Worm (Caenorhabditis elegans) whole organism, L4 larva: ENCODE measurements around the gene Y57G11C.14.

Source experiments
- F37D6.2 ChIP-seq: sonication (generic microtip); optimal IDR thresholded peaks from 2 replicates; lab custom pipeline; 2016; ENCODE audit warnings: mild to moderate bottlenecking, missing genetic modification characterization, missing compliant biosample characterization
- R02D3.7 ChIP-seq: fragments of 150-350 bp; sonication (generic microtip); optimal IDR thresholded peaks from 3 replicates; lab custom pipeline; 2014; ENCODE audit warnings: missing biosample characterization, missing genetic modification characterization
- Y48G9A.11 ChIP-seq: fragments of 200-800 bp; sonication (Bioruptor generic); IDR thresholded peaks from 2 replicates; pipeline ENCODE4 v1.3.6; 2022; ENCODE audit warnings: missing genetic modification reagents, missing genetic modification characterization, missing compliant biosample characterization
- ZK546.5 ChIP-seq, 2 experiments: sonication (generic microtip); optimal IDR thresholded peaks; 2 replicates each; lab custom pipeline; 2017; ENCODE audit warnings: missing biosample characterization in 2 of 2, missing genetic modification characterization in 2 of 2
- aha-1 ChIP-seq: fragments of 150-350 bp; peaks from one replicate; lab custom pipeline; 2014; ENCODE audit warnings: missing biosample characterization, missing genetic modification characterization
- ama-1 ChIP-seq: fragments of 150-350 bp; optimal IDR thresholded peaks from 2 replicates; lab custom pipeline; 2014; ENCODE audit warnings: inconsistent platforms, mixed read lengths
- arid-1 ChIP-seq: fragments of 200-800 bp; sonication (Bioruptor generic); conservative IDR thresholded peaks from 2 replicates; pipeline ENCODE4 v1.3.6; 2022; ENCODE audit warnings: missing genetic modification reagents, missing genetic modification characterization, missing compliant biosample characterization
- ces-1 ChIP-seq: fragments of 150-350 bp; sonication (generic microtip); optimal IDR thresholded peaks from 4 replicates; lab custom pipeline; 2014; ENCODE audit warnings: missing biosample characterization, missing genetic modification reagents, missing genetic modification characterization
- cey-2 ChIP-seq: sonication (generic microtip); optimal IDR thresholded peaks from 3 replicates; lab custom pipeline; 2017; ENCODE audit warnings: missing genetic modification characterization, mild to moderate bottlenecking, missing compliant biosample characterization, antibody characterized with exemption, borderline replicate concordance; ENCODE audit not compliant: insufficient read depth
- daf-16 ChIP-seq, 3 experiments: sonication (generic microtip); optimal IDR thresholded peaks; 2 replicates each; lab custom pipeline; 2016 to 2017; ENCODE audit warnings: missing genetic modification characterization in 3 of 3, missing genetic modification reagents in 3 of 3, mild to moderate bottlenecking in 2 of 3, missing compliant biosample characterization in 2 of 3, missing biosample characterization in 1 of 3, moderate library complexity in 1 of 3
- daf-19 ChIP-seq: fragments of 200-800 bp; sonication (Bioruptor generic); conservative IDR thresholded peaks from 2 replicates; pipeline ENCODE4 v1.3.6; 2022; ENCODE audit warnings: missing genetic modification characterization, missing compliant biosample characterization
- daf-8 ChIP-seq: fragments of 200-800 bp; sonication (Bioruptor generic); IDR thresholded peaks from 2 replicates; pipeline ENCODE4 v1.3.6; 2022; ENCODE audit warnings: missing genetic modification characterization, missing compliant biosample characterization
- dmd-6 ChIP-seq: fragments of 200-800 bp; sonication (Bioruptor generic); IDR thresholded peaks from 2 replicates; pipeline ENCODE4 v1.3.6; 2022; ENCODE audit warnings: missing genetic modification reagents, missing genetic modification characterization, missing compliant biosample characterization
- dmd-8 ChIP-seq: fragments of 200-800 bp; sonication (Bioruptor generic); IDR thresholded peaks from 2 replicates; pipeline ENCODE4 v1.3.6; 2022; ENCODE audit warnings: missing genetic modification characterization, missing compliant biosample characterization
- dmd-9 ChIP-seq: fragments of 200-800 bp; sonication (Bioruptor generic); IDR thresholded peaks from 2 replicates; pipeline ENCODE4 v1.3.6; 2022; ENCODE audit warnings: missing genetic modification reagents, missing genetic modification characterization, missing compliant biosample characterization
- dpl-1 ChIP-seq: fragments of 150-350 bp; optimal IDR thresholded peaks from 2 replicates; lab custom pipeline; 2014; ENCODE audit warnings: missing biosample characterization, missing genetic modification reagents, missing genetic modification characterization
- dve-1 ChIP-seq: sonication (generic microtip); optimal IDR thresholded peaks from 2 replicates; lab custom pipeline; 2017; ENCODE audit warnings: antibody characterized with exemption, mild to moderate bottlenecking, missing genetic modification characterization, missing compliant biosample characterization; ENCODE audit not compliant: insufficient read depth
- egl-43 ChIP-seq: fragments of 200-800 bp; sonication (Bioruptor generic); IDR thresholded peaks from 2 replicates; pipeline ENCODE4 v1.3.6; 2022; ENCODE audit warnings: missing genetic modification reagents, missing genetic modification characterization, missing compliant biosample characterization
- fkh-10 ChIP-seq: fragments of 150-350 bp; optimal IDR thresholded peaks from 2 replicates; lab custom pipeline; 2014; ENCODE audit warnings: missing biosample characterization, missing genetic modification reagents, missing genetic modification characterization
- hif-1 ChIP-seq, 2 experiments: sonication (generic microtip); optimal IDR thresholded peaks; 2 replicates each; lab custom pipeline; 2016 to 2017; ENCODE audit warnings: missing compliant biosample characterization in 2 of 2, missing genetic modification characterization in 2 of 2, missing genetic modification reagents in 2 of 2, missing genotype in 2 of 2, mild to moderate bottlenecking in 1 of 2
- hlh-11 ChIP-seq: fragments of 200-800 bp; sonication (Bioruptor generic); optimal IDR thresholded peaks from 2 replicates; lab custom pipeline; 2018; ENCODE audit warnings: mild to moderate bottlenecking, missing genetic modification characterization, missing compliant biosample characterization
- jun-1 ChIP-seq: fragments of 150-350 bp; optimal IDR thresholded peaks from 2 replicates; lab custom pipeline; 2014; ENCODE audit warnings: missing biosample characterization, missing genetic modification reagents, missing genetic modification characterization
- lin-1 ChIP-seq: fragments of 200-800 bp; sonication (Bioruptor generic); IDR thresholded peaks from 2 replicates; pipeline ENCODE4 v1.3.6; 2022; ENCODE audit warnings: missing genetic modification reagents, missing genetic modification characterization, missing compliant biosample characterization
- lin-29 ChIP-seq: fragments of 200-800 bp; sonication (Bioruptor generic); IDR thresholded peaks from 2 replicates; pipeline ENCODE4 v1.3.6; 2022; ENCODE audit warnings: missing genetic modification reagents, missing genetic modification characterization, missing compliant biosample characterization
- lin-38 ChIP-seq: fragments of 200-800 bp; sonication (Bioruptor generic); IDR thresholded peaks from 2 replicates; pipeline ENCODE4 v1.3.6; 2022; ENCODE audit warnings: missing genetic modification reagents, missing genetic modification characterization, missing compliant biosample characterization
- lin-39 ChIP-seq: fragments of 150-350 bp; optimal IDR thresholded peaks from 2 replicates; lab custom pipeline; 2014; ENCODE audit warnings: missing biosample characterization, missing genetic modification reagents, missing genetic modification characterization
- lsy-2 ChIP-seq, 2 experiments: fragments of 150-350 bp in 1 of 2; sonication (generic microtip) in 1 of 2; optimal IDR thresholded peaks; 2 replicates each; lab custom pipeline; 2014 to 2017; ENCODE audit warnings: missing biosample characterization in 2 of 2, missing genetic modification characterization in 2 of 2
- madf-9 ChIP-seq: fragments of 200-800 bp; sonication (Bioruptor generic); conservative IDR thresholded peaks from 2 replicates; pipeline ENCODE4 v1.3.6; 2022; ENCODE audit warnings: missing genetic modification reagents, missing genetic modification characterization, missing compliant biosample characterization
- mdt-29 ChIP-seq: fragments of 200-800 bp; sonication (Bioruptor generic); IDR thresholded peaks from 2 replicates; pipeline ENCODE4 v1.3.6; 2022; ENCODE audit warnings: missing genetic modification reagents, missing genetic modification characterization, missing compliant biosample characterization
- mep-1 ChIP-seq: fragments of 150-350 bp; sonication (generic microtip); optimal IDR thresholded peaks from 3 replicates; lab custom pipeline; 2014; ENCODE audit warnings: missing biosample characterization, missing genetic modification characterization
- nhr-102 ChIP-seq: sonication (generic microtip); optimal IDR thresholded peaks from 2 replicates; lab custom pipeline; 2016; ENCODE audit warnings: mild to moderate bottlenecking, missing genetic modification characterization, moderate library complexity, missing compliant biosample characterization
- nhr-11 ChIP-seq: fragments of 150-350 bp; optimal IDR thresholded peaks from 2 replicates; lab custom pipeline; 2014; ENCODE audit warnings: missing biosample characterization, missing genetic modification characterization
- nhr-111 ChIP-seq: fragments of 200-800 bp; sonication (Bioruptor generic); optimal IDR thresholded peaks from 2 replicates; lab custom pipeline; 2018; ENCODE audit warnings: mild to moderate bottlenecking, missing genetic modification characterization, missing compliant biosample characterization
- nhr-41 ChIP-seq: fragments of 200-800 bp; sonication (Bioruptor generic); IDR thresholded peaks from 2 replicates; pipeline ENCODE4 v1.3.6; 2022; ENCODE audit warnings: missing genetic modification reagents, missing genetic modification characterization, missing compliant biosample characterization
- nhr-77 ChIP-seq: fragments of 150-350 bp; optimal IDR thresholded peaks from 2 replicates; lab custom pipeline; 2014; ENCODE audit warnings: missing biosample characterization, missing genetic modification characterization
- pha-4 ChIP-seq, 2 experiments: fragments of 150-350 bp in 1 of 2; fragments of 200-800 bp in 1 of 2; sonication (Bioruptor generic) in 1 of 2; IDR thresholded peaks in 1 of 2; optimal IDR thresholded peaks in 1 of 2; 2 replicates each; pipeline versions ENCODE4 v1.3.6 to Lab custom; 2014 to 2022; ENCODE audit warnings: missing genetic modification characterization in 2 of 2, missing genetic modification reagents in 2 of 2, missing biosample characterization in 1 of 2, missing compliant biosample characterization in 1 of 2
- php-3 ChIP-seq: fragments of 200-800 bp; sonication (Bioruptor generic); IDR thresholded peaks from 2 replicates; pipeline ENCODE4 v1.3.6; 2022; ENCODE audit warnings: missing genetic modification reagents, missing genetic modification characterization, missing compliant biosample characterization
- saeg-2 ChIP-seq: fragments of 200-800 bp; sonication (Bioruptor generic); IDR thresholded peaks from 2 replicates; pipeline ENCODE4 v1.3.6; 2022; ENCODE audit warnings: missing genetic modification reagents, missing genetic modification characterization, missing compliant biosample characterization
- snpc-1.2 ChIP-seq: fragments of 200-800 bp; sonication (Bioruptor generic); IDR thresholded peaks from 2 replicates; pipeline ENCODE4 v1.3.6; 2022; ENCODE audit warnings: missing genetic modification reagents, missing genetic modification characterization, missing compliant biosample characterization
- snpc-4 ChIP-seq: fragments of 150-350 bp; optimal IDR thresholded peaks from 2 replicates; lab custom pipeline; 2014; ENCODE audit warnings: missing biosample characterization, missing genetic modification characterization
- tag-97 ChIP-seq: fragments of 200-800 bp; sonication (Bioruptor generic); IDR thresholded peaks from 2 replicates; pipeline ENCODE4 v1.3.6; 2022; ENCODE audit warnings: missing genetic modification characterization, missing compliant biosample characterization
- tra-1 ChIP-seq: fragments of 200-800 bp; sonication (Bioruptor generic); IDR thresholded peaks from 2 replicates; pipeline ENCODE4 v1.3.6; 2022; ENCODE audit warnings: missing genetic modification reagents, missing genetic modification characterization, missing compliant biosample characterization
- unc-130 ChIP-seq: sonication (generic microtip); optimal IDR thresholded peaks from 2 replicates; lab custom pipeline; 2016; ENCODE audit warnings: missing genetic modification reagents, missing genetic modification characterization, missing compliant biosample characterization
- zag-1 ChIP-seq: fragments of 150-350 bp; optimal IDR thresholded peaks from 2 replicates; lab custom pipeline; 2014; ENCODE audit warnings: missing biosample characterization, missing genetic modification characterization
- zfp-3 ChIP-seq: fragments of 200-800 bp; sonication (Bioruptor generic); conservative IDR thresholded peaks from 2 replicates; pipeline ENCODE4 v1.3.6; 2022; ENCODE audit warnings: missing genetic modification reagents, missing genetic modification characterization, missing compliant biosample characterization
- zip-11 ChIP-seq: fragments of 200-800 bp; sonication (Bioruptor generic); IDR thresholded peaks from 2 replicates; pipeline ENCODE4 v1.3.6; 2022; ENCODE audit warnings: missing genetic modification characterization, missing compliant biosample characterization
- ztf-11 ChIP-seq: fragments of 150-350 bp; optimal IDR thresholded peaks from 2 replicates; lab custom pipeline; 2014; ENCODE audit warnings: missing biosample characterization, missing genetic modification characterization

Gene Y57G11C.14

ce11 chrIV:14786374-14787136, 12.6 kb upstream of the Y57G11C.14 start, which contains the start of gene melo-1 (continued):
- TF ChIP-seq arid-1 (GFP tag; lab: Robert Waterston, UW) (no peak), ces-1 (GFP tag; lab: Kevin White, UChicago) (no peak), dmd-6 (GFP tag; lab: Robert Waterston, UW) (peak; percentile 23; the same call in 1 of the 2 replicates), R02D3.7 (tag; lab: Kevin White, UChicago) (no peak), dmd-8 (GFP tag; lab: Robert Waterston, UW) (no peak), mdt-29 (GFP tag; lab: Robert Waterston, UW) (no peak), pha-4 (GFP tag; IDR thresholded peaks at IDR 0.05; lab: Robert Waterston, UW) (no peak), pha-4 (tag; optimal IDR thresholded peaks at IDR 0.05; lab: Kevin White, UChicago) (no peak), saeg-2 (GFP tag; lab: Robert Waterston, UW) (no peak), snpc-4 (no peak), ama-1 (peak; percentile 13), aha-1 (tag; lab: Kevin White, UChicago) (peak; percentile 18), cey-2 (no peak), zag-1 (no peak), hif-1 (tag; optimal IDR thresholded peaks at IDR 0.05; lab: Kevin White, UChicago) (peak in 1 of 2 experiments; percentile 7), lin-29 (GFP tag; lab: Robert Waterston, UW) (no peak), hlh-11 (tag; lab: Kevin White, UChicago) (peak; percentile 34), lin-1 (GFP tag; lab: Robert Waterston, UW) (no peak), nhr-11 (tag; lab: Kevin White, UChicago) (no peak), Y48G9A.11 (no peak), unc-130 (GFP tag; lab: Kevin White, UChicago) (no peak), tra-1 (no peak), zfp-3 (GFP tag; lab: Robert Waterston, UW) (no peak), daf-19 (GFP tag; lab: Robert Waterston, UW) (no peak), daf-8 (GFP tag; lab: Robert Waterston, UW) (no peak), mep-1 (tag; lab: Kevin White, UChicago) (peak; percentile 47)

- TF ChIP-seq daf-16 (GFP tag; optimal IDR thresholded peaks at IDR 0.05; lab: Kevin White, UChicago) (no peak), daf-16 (tag; optimal IDR thresholded peaks at IDR 0.05; lab: Kevin White, UChicago) (peak; percentile 39), mep-1 (tag; lab: Kevin White, UChicago) (peak; percentile 63), nhr-41 (GFP tag; lab: Robert Waterston, UW) (no peak), zip-11 (GFP tag; lab: Robert Waterston, UW) (no peak), ztf-11 (no peak), snpc-1.2 (GFP tag; lab: Robert Waterston, UW) (peak; percentile 72), tag-97 (no peak), zfp-3 (GFP tag; lab: Robert Waterston, UW) (no peak), lsy-2 (tag; optimal IDR thresholded peaks at IDR 0.05; lab: Kevin White, UChicago) (no peak), nhr-111 (GFP tag; lab: Kevin White, UChicago) (no peak), madf-9 (GFP tag; lab: Robert Waterston, UW) (no peak), dpl-1 (no peak), jun-1 (tag; lab: Kevin White, UChicago) (no peak), pha-4 (GFP tag; IDR thresholded peaks at IDR 0.05; lab: Robert Waterston, UW) (peak; percentile 41; the same call in 1 of the 2 replicates), pha-4 (tag; optimal IDR thresholded peaks at IDR 0.05; lab: Kevin White, UChicago) (no peak), nhr-77 (tag; lab: Kevin White, UChicago) (no peak), aha-1 (tag; lab: Kevin White, UChicago) (no peak), dve-1 (tag; lab: Kevin White, UChicago) (peak; percentile 9), Y48G9A.11 (no peak), lin-38 (GFP tag; lab: Robert Waterston, UW) (0 out of 2 replicates have a peak, but pooled peaks have one; percentile 17), ZK546.5 (tag; optimal IDR thresholded peaks at IDR 0.05; lab: Kevin White, UChicago) (no peak), fkh-10 (GFP tag; lab: Kevin White, UChicago) (no peak), nhr-102 (tag; lab: Kevin White, UChicago) (peak; percentile 7), lin-39 (tag; lab: Kevin White, UChicago) (no peak), dmd-9 (GFP tag; lab: Robert Waterston, UW) (no peak), php-3 (GFP tag; lab: Robert Waterston, UW) (no peak), F37D6.2 (tag; lab: Kevin White, UChicago) (no peak), ama-1 (peak; percentile 31), egl-43 (GFP tag; lab: Robert Waterston, UW) (no peak)
Observed at ce11 chrIV:14790579-14790978, 8.5 kb upstream of the Y57G11C.14 start.
